Fruit fly (Drosophila melanogaster): ENCODE results near the gene CG13000.

CG13000 gene

DNA sequence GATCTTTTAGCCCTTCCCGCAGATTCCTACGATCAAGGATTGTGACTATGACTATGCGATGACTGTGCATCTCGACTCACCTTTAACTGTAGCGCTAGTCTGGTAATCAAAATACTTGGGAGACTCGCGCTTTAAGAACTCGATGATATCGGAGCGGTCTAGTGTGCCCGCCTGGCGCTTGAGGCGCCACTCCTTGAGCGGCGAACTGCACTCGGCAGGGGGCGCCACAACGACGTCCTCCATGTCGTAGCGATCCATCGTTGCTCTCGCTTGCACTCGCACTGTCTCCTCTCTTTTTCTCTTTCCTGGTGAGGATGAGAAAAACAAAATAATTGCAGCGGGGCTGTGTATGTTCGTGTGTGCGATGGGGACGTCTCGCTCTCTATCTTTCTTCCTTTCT lies 19.1 kb upstream of the CG13000 start (continued):
- TF ChIP-seq CG8632 (GFP tag; optimal IDR thresholded peaks at IDR 0.05) (no peak), fd59A (GFP tag; optimal IDR thresholded peaks at IDR 0.05) (peak; percentile 59), CG6276 (GFP tag; optimal IDR thresholded peaks at IDR 0.05) (no peak), CG11762 (GFP tag; optimal IDR thresholded peaks at IDR 0.05; ENCODE audit: insufficient read depth) (peak; percentile 19), CG4318 (GFP tag; optimal IDR thresholded peaks at IDR 0.05) (no peak), eg (GFP tag; IDR thresholded peaks at IDR 0.05) (0 out of 3 replicates have a peak, but pooled peaks have one; percentile 16), CG6163 (GFP tag; IDR thresholded peaks at IDR 0.05) (peak; percentile 70), Hr38 (GFP tag; optimal IDR thresholded peaks at IDR 0.05) (no peak), Blimp-1 (GFP tag; optimal IDR thresholded peaks at IDR 0.05) (peak; percentile 52), svp (GFP tag) (peak; percentile 71), achi (GFP tag; optimal IDR thresholded peaks at IDR 0.05) (peak; percentile 26), lz (GFP tag; optimal IDR thresholded peaks at IDR 0.05) (peak; percentile 60), Smox (GFP tag; optimal IDR thresholded peaks at IDR 0.05) (peak; percentile 41), CG9139 (GFP tag; optimal IDR thresholded peaks at IDR 0.05) (peak; percentile 47), Sox15 (GFP tag; optimal IDR thresholded peaks at IDR 0.05) (no peak), CG34406 (GFP tag; optimal IDR thresholded peaks at IDR 0.05) (no peak), CG11294 (GFP tag; IDR thresholded peaks at IDR 0.05) (no peak), Lpt (GFP tag; optimal IDR thresholded peaks at IDR 0.05) (peak; percentile 5), Eip78C (GFP tag) (no peak), CG1621 (tag; optimal IDR thresholded peaks at IDR 0.05) (peak; percentile 74)

DNA sequence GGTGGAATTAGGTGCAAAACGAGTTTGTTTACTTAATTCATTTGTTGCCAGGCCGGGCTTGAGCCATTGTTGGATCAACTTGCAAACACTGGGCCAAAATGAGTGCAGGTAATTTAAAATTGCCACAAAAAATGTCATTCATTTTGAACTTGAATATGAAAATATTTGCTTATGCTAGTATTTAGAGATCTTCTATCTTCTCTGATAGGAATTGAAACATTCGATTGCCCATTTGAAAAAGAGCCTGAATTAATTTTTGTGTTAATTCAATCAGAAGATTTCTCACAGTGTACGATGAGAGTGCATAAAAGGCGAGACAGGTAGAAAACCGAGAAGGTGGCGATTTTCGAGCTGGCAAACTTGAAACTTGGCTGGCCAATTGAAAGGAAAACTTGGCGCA lies 18.3 kb upstream of the CG13000 start:
- no peak for TF ChIP-seq Hr38 (GFP tag; optimal IDR thresholded peaks at IDR 0.05)
- peak; percentile 0 to 52 for TF ChIP-seq ss (GFP tag; optimal IDR thresholded peaks at IDR 0.05)
- peak; percentile 73 for TF ChIP-seq Gug (GFP tag; IDR thresholded peaks at IDR 0.05)
- peak; percentile 24 to 72 for TF ChIP-seq salr (GFP tag; optimal IDR thresholded peaks at IDR 0.05)
- peak; percentile 54 for TF ChIP-seq CG1621 (tag; optimal IDR thresholded peaks at IDR 0.05)
- TF ChIP-seq CG3032 (tag; optimal IDR thresholded peaks at IDR 0.05) = peak; percentile 60
- peak; percentile 85 for TF ChIP-seq eg (GFP tag; IDR thresholded peaks at IDR 0.05)
- TF ChIP-seq CG11762 (GFP tag; optimal IDR thresholded peaks at IDR 0.05; ENCODE audit: insufficient read depth) = peak; percentile 36
- TF ChIP-seq Lpt (GFP tag; optimal IDR thresholded peaks at IDR 0.05) = peak; percentile 81
- peak; percentile 87 for TF ChIP-seq CG15336 (GFP tag; IDR thresholded peaks at IDR 0.05)
- peak; percentile 67 for TF ChIP-seq Sox102F (GFP tag; optimal IDR thresholded peaks at IDR 0.05)
- TF ChIP-seq CG8119 (GFP tag; IDR thresholded peaks at IDR 0.05) = peak; percentile 83
- peak; percentile 39 for TF ChIP-seq Sox15 (GFP tag; optimal IDR thresholded peaks at IDR 0.05)
- peak; percentile 39 for TF ChIP-seq acj6 (GFP tag; optimal IDR thresholded peaks at IDR 0.05)
- peak; percentile 84 for TF ChIP-seq Hr4 (GFP tag; optimal IDR thresholded peaks at IDR 0.05)
- peak; percentile 70 for TF ChIP-seq Hr39 (GFP tag; optimal IDR thresholded peaks at IDR 0.05)
- TF ChIP-seq Eip75B (GFP tag; optimal IDR thresholded peaks at IDR 0.05) = peak; percentile 65
- TF ChIP-seq CG6792 (GFP tag; optimal IDR thresholded peaks at IDR 0.05) = peak; percentile 59
- peak; percentile 81 for TF ChIP-seq CG6276 (GFP tag; optimal IDR thresholded peaks at IDR 0.05)
- TF ChIP-seq Met (GFP tag; optimal IDR thresholded peaks at IDR 0.05) = peak; percentile 68
- TF ChIP-seq fd85E (GFP tag; optimal IDR thresholded peaks at IDR 0.05) = no peak
- peak; percentile 85 for TF ChIP-seq CG6163 (GFP tag; IDR thresholded peaks at IDR 0.05)
- no peak for TF ChIP-seq CG6854 (GFP tag; optimal IDR thresholded peaks at IDR 0.05)
- peak; percentile 2 for TF ChIP-seq vri (GFP tag; optimal IDR thresholded peaks at IDR 0.05)
- peak; percentile 74 for TF ChIP-seq CG3919 (GFP tag; optimal IDR thresholded peaks at IDR 0.05)
- TF ChIP-seq net (GFP tag; optimal IDR thresholded peaks at IDR 0.05) = peak; percentile 72
- no peak for TF ChIP-seq Blimp-1 (GFP tag; optimal IDR thresholded peaks at IDR 0.05)
- peak; percentile 85 for TF ChIP-seq svp (GFP tag)
- no peak for TF ChIP-seq CG16779 (tag; optimal IDR thresholded peaks at IDR 0.05)
- TF ChIP-seq Sox14 (GFP tag; optimal IDR thresholded peaks at IDR 0.05) = peak; percentile 63
- TF ChIP-seq pdm3 (GFP tag; optimal IDR thresholded peaks at IDR 0.05) = peak; percentile 73
- peak; percentile 71 for TF ChIP-seq topi (GFP tag; optimal IDR thresholded peaks at IDR 0.05)
- peak; percentile 54 for TF ChIP-seq lz (GFP tag; optimal IDR thresholded peaks at IDR 0.05)
- TF ChIP-seq CG32006 (GFP tag; optimal IDR thresholded peaks at IDR 0.05) = peak; percentile 88
- peak; percentile 50 for TF ChIP-seq CG8632 (GFP tag; optimal IDR thresholded peaks at IDR 0.05)
- peak; percentile 69 for TF ChIP-seq CG7368 (GFP tag; optimal IDR thresholded peaks at IDR 0.05)
- TF ChIP-seq CG11294 (GFP tag; IDR thresholded peaks at IDR 0.05) = peak; percentile 59
- no peak for TF ChIP-seq Ets21C (GFP tag; optimal IDR thresholded peaks at IDR 0.05)
- peak; percentile 35 for TF ChIP-seq spab (GFP tag; optimal IDR thresholded peaks at IDR 0.05)
- TF ChIP-seq cyc (GFP tag; optimal IDR thresholded peaks at IDR 0.05) = peak; percentile 58
- peak; percentile 78 for TF ChIP-seq achi (GFP tag; optimal IDR thresholded peaks at IDR 0.05)
- TF ChIP-seq dsx (GFP tag; optimal IDR thresholded peaks at IDR 0.05; ENCODE audit: poor library complexity, severe bottlenecking) = peak; percentile 59

Measured in whole organism, prepupa.